Worm (Caenorhabditis elegans) whole organism, early embryonic: ENCODE measurements around the gene K10C2.8.

Experiments
- B0310.2 ChIP-seq: sonication (generic microtip); optimal IDR thresholded peaks from 2 replicates; lab custom pipeline; 2016; ENCODE audit warnings: mild to moderate bottlenecking, missing genetic modification characterization, missing compliant biosample characterization
- F13C5.2 ChIP-seq: sonication (generic microtip); optimal IDR thresholded peaks from 2 replicates; lab custom pipeline; 2017; ENCODE audit warnings: mild to moderate bottlenecking, missing genetic modification characterization, inconsistent platforms, missing compliant biosample characterization
- aly-1 ChIP-seq: sonication (generic microtip); optimal IDR thresholded peaks from 2 replicates; lab custom pipeline; 2016; ENCODE audit warnings: missing genetic modification characterization, missing compliant biosample characterization
- ama-1 ChIP-seq: fragments of 150-350 bp; optimal IDR thresholded peaks from 2 replicates; lab custom pipeline; 2014
- ceh-13 ChIP-seq: fragments of 200-800 bp; sonication (Bioruptor generic); optimal IDR thresholded peaks from 2 replicates; lab custom pipeline; 2018; ENCODE audit warnings: mild to moderate bottlenecking, missing genetic modification characterization, missing compliant biosample characterization
- ceh-36 ChIP-seq: sonication (generic microtip); optimal IDR thresholded peaks from 2 replicates; lab custom pipeline; 2016; ENCODE audit warnings: missing genetic modification characterization, inconsistent platforms, missing compliant biosample characterization
- ets-7 ChIP-seq: sonication (generic microtip); optimal IDR thresholded peaks from 2 replicates; lab custom pipeline; 2016; ENCODE audit warnings: missing genotype, missing genetic modification characterization, missing compliant biosample characterization
- flt-1 ChIP-seq: fragments of 200-800 bp; sonication (Bioruptor generic); IDR thresholded peaks from 2 replicates; pipeline ENCODE4 v1.3.6; 2022; ENCODE audit warnings: missing genetic modification characterization, missing compliant biosample characterization
- hmbx-1 ChIP-seq: sonication (generic microtip); optimal IDR thresholded peaks from 2 replicates; lab custom pipeline; 2016; ENCODE audit warnings: mild to moderate bottlenecking, missing genetic modification characterization, missing compliant biosample characterization
- hmg-4 ChIP-seq: fragments of 200-800 bp; sonication (Bioruptor generic); optimal IDR thresholded peaks from 2 replicates; lab custom pipeline; 2018; ENCODE audit warnings: mild to moderate bottlenecking, missing genetic modification characterization, missing compliant biosample characterization
- hnd-1 ChIP-seq: sonication (generic microtip); optimal IDR thresholded peaks from 2 replicates; lab custom pipeline; 2016; ENCODE audit warnings: missing genetic modification characterization, missing compliant biosample characterization
- pes-1 ChIP-seq: fragments of 200-800 bp; sonication (Bioruptor generic); IDR thresholded peaks from 2 replicates; pipeline ENCODE4 v1.3.6; 2022; ENCODE audit warnings: missing genetic modification reagents, missing genetic modification characterization, missing compliant biosample characterization
- scrt-1 ChIP-seq: fragments of 200-800 bp; sonication (Bioruptor generic); IDR thresholded peaks from 2 replicates; pipeline ENCODE4 v1.3.6; 2022; ENCODE audit warnings: missing genetic modification characterization, missing compliant biosample characterization
- sea-1 ChIP-seq: fragments of 200-800 bp; sonication (Bioruptor generic); conservative IDR thresholded peaks from 2 replicates; pipeline ENCODE4 v1.3.6; 2022; ENCODE audit warnings: missing genetic modification characterization, missing compliant biosample characterization
- tbx-11 ChIP-seq: fragments of 200-800 bp; sonication (Bioruptor generic); IDR thresholded peaks from 2 replicates; pipeline ENCODE4 v1.3.6; 2022; ENCODE audit warnings: missing genetic modification characterization, missing compliant biosample characterization
- tbx-37 ChIP-seq: fragments of 200-800 bp; sonication (Bioruptor generic); conservative IDR thresholded peaks from 2 replicates; pipeline ENCODE4 v1.3.6; 2022; ENCODE audit warnings: missing genetic modification reagents, missing genetic modification characterization, missing compliant biosample characterization
- tra-4 ChIP-seq: sonication (generic microtip); optimal IDR thresholded peaks from 2 replicates; lab custom pipeline; 2017; ENCODE audit warnings: missing genetic modification characterization, missing compliant biosample characterization

K10C2.8 gene

DNA sequence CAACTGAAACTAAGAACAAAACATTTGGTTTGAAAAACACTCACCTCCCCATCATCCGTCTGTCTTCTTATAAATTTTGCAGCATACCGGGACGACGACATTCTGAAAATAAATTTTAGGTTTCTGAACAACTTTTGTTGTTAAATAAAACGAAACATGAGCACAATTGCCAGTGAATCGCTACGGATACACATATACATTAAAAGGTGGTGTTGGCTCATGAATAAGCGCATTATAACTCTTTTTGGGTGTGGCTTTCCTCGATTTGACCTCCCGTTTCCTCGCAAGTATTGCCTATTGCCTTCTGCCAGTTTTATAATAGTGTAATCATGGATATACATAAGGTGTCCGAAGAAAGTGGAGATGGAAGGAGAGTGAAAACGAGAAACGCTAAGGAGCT lies 46.0 kb downstream of the K10C2.8 start, which contains the start of gene igcm-2:
Gene igcm-2 (minus strand): TSS at position 101 of the 400 bp plus-strand sequence.
- TF ChIP-seq hmbx-1 (tag; lab: Kevin White, UChicago) = no peak
- TF ChIP-seq sea-1 = no peak
- no peak for TF ChIP-seq F13C5.2
- no peak for TF ChIP-seq ama-1
- no peak for TF ChIP-seq hmg-4 (GFP tag; lab: Kevin White, UChicago)
- no peak for TF ChIP-seq scrt-1 (GFP tag; lab: Robert Waterston, UW)
- no peak for TF ChIP-seq ets-7 (tag; lab: Kevin White, UChicago)
- no peak for TF ChIP-seq tbx-37
- TF ChIP-seq tra-4 = no peak
- TF ChIP-seq hnd-1 (tag; lab: Kevin White, UChicago) = no peak
- TF ChIP-seq pes-1 (GFP tag; lab: Robert Waterston, UW) = no peak
- no peak for TF ChIP-seq tbx-11
- no peak for TF ChIP-seq flt-1
- TF ChIP-seq ceh-36 = no peak
- no peak for TF ChIP-seq B0310.2 (tag; lab: Kevin White, UChicago)
- TF ChIP-seq ceh-13 = no peak
- no peak for TF ChIP-seq aly-1

DNA sequence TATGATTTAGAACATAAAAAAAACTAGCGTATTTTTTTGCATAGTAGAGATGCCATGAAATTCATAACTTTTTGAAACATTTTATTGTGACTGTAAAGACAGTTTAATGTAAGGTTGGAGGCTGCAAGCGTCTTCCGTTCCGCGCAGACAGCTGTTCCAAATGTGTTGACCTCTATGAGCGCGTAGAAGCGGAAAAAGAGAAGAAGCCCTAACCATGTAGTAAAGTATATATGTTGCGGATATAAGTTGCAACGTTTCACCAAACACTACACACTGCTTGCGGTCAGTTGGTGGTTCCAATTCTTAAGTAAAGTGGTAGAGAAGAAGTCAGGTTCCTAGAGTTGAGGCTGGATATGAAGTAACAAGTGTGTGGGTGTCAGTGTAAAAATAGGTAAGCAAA lies 48.8 kb downstream of the K10C2.8 start:
- no peak for TF ChIP-seq tbx-11
- TF ChIP-seq hmbx-1 (tag; lab: Kevin White, UChicago) = no peak
- TF ChIP-seq sea-1 = no peak
- no peak for TF ChIP-seq ceh-13
- TF ChIP-seq ets-7 (tag; lab: Kevin White, UChicago) = no peak
